Worm (Caenorhabditis elegans) whole organism, L4 larva: Measurements from ENCODE around the gene clec-29.

Experiments
- ceh-28 ChIP-seq: fragments of 150-350 bp; optimal IDR thresholded peaks from 2 replicates; lab custom pipeline; 2014; ENCODE audit warnings: missing biosample characterization, missing genetic modification reagents, missing genetic modification characterization
- dmd-6 ChIP-seq: fragments of 200-800 bp; sonication (Bioruptor generic); IDR thresholded peaks from 2 replicates; pipeline ENCODE4 v1.3.6; 2022; ENCODE audit warnings: missing genetic modification reagents, missing genetic modification characterization, missing compliant biosample characterization
- lsy-2 ChIP-seq, 2 experiments: fragments of 150-350 bp in 1 of 2; sonication (generic microtip) in 1 of 2; optimal IDR thresholded peaks; 2 replicates each; lab custom pipeline; 2014 to 2017; ENCODE audit warnings: missing biosample characterization in 2 of 2, missing genetic modification characterization in 2 of 2
- mep-1 ChIP-seq: fragments of 150-350 bp; sonication (generic microtip); optimal IDR thresholded peaks from 3 replicates; lab custom pipeline; 2014; ENCODE audit warnings: missing biosample characterization, missing genetic modification characterization
- nhr-76 ChIP-seq: fragments of 150-350 bp; optimal IDR thresholded peaks from 2 replicates; lab custom pipeline; 2014; ENCODE audit warnings: missing biosample characterization, missing genetic modification characterization
- snpc-4 ChIP-seq: fragments of 150-350 bp; optimal IDR thresholded peaks from 2 replicates; lab custom pipeline; 2014; ENCODE audit warnings: missing biosample characterization, missing genetic modification characterization

DNA sequence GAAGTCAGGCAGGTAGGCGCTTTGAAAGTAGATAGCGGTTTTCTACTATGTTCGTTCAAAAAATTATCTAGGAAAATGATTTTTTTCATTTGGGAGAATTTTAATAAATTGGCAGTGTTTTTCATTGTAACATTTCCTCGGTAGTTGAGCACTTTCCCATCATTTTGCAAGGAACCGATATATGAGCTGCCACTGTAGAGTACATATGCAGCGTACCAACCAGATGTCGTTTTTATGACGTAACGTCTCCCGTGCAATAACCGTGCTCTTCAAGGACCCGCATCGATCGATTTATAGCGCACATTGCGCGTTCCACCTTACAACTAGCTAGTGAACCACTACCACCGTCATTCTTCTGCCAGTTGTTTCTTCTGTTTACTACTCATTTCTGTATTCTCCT, 3.1 kb upstream of the clec-29 start, which contains the start of gene T25E12.6:
- TF ChIP-seq nhr-76 (no peak), snpc-4 (tag; lab: Kevin White, UChicago) (no peak), ceh-28 (tag; lab: Kevin White, UChicago) (no peak), lsy-2 (tag; optimal IDR thresholded peaks at IDR 0.05; lab: Kevin White, UChicago) (no peak), mep-1 (tag; lab: Kevin White, UChicago) (no peak), dmd-6 (GFP tag; lab: Robert Waterston, UW) (no peak)
